Fruit fly (Drosophila melanogaster) whole organism, prepupa: ENCODE results near the gene CG44000.
A peak's percentile ranks its signal among the peaks of the same experiment; 100 is the strongest.

ENCODE experiments used
- CG10631 ChIP-seq: fragments of 200-800 bp; sonication (Bioruptor generic); optimal IDR thresholded peaks from 2 replicates; lab custom pipeline; 2016; ENCODE audit warnings: missing biosample characterization, missing genetic modification characterization
- CG10669 ChIP-seq: fragments of 200-800 bp; sonication (Bioruptor generic); optimal IDR thresholded peaks from 3 replicates; lab custom pipeline; 2018; ENCODE audit warnings: missing biosample characterization, mild to moderate bottlenecking, missing genetic modification characterization, moderate library complexity
- CG11762 ChIP-seq: fragments of 200-800 bp; sonication (Bioruptor generic); optimal IDR thresholded peaks from 3 replicates; lab custom pipeline; 2016; ENCODE audit warnings: missing biosample characterization, missing genetic modification characterization; ENCODE audit not compliant: insufficient read depth
- CG11902 ChIP-seq: fragments of 200-800 bp; sonication (Bioruptor generic); optimal IDR thresholded peaks from 3 replicates; lab custom pipeline; 2016; ENCODE audit warnings: missing biosample characterization, missing genetic modification characterization
- CG15336 ChIP-seq: fragments of 200-800 bp; sonication (Bioruptor generic); IDR thresholded peaks from 2 replicates; pipeline ENCODE4 v1.3.6; 2022; ENCODE audit warnings: missing biosample characterization, missing genetic modification characterization
- CG1621 ChIP-seq: fragments of 200-800 bp; sonication (Bioruptor generic); optimal IDR thresholded peaks from 3 replicates; lab custom pipeline; 2018; ENCODE audit warnings: missing biosample characterization, mild to moderate bottlenecking, missing genetic modification characterization
- CG16779 ChIP-seq: fragments of 200-800 bp; sonication (Bioruptor generic); optimal IDR thresholded peaks from 3 replicates; lab custom pipeline; 2017; ENCODE audit warnings: missing biosample characterization, mild to moderate bottlenecking, missing genetic modification characterization
- CG31627 ChIP-seq: fragments of 200-800 bp; sonication (Bioruptor generic); optimal IDR thresholded peaks from 3 replicates; lab custom pipeline; 2016; ENCODE audit warnings: missing biosample characterization, missing genetic modification characterization
- CG32006 ChIP-seq: fragments of 200-800 bp; sonication (Bioruptor generic); optimal IDR thresholded peaks from 3 replicates; lab custom pipeline; 2017; ENCODE audit warnings: missing biosample characterization, mild to moderate bottlenecking, missing genetic modification characterization
- CG34406 ChIP-seq: fragments of 200-800 bp; sonication (Bioruptor generic); optimal IDR thresholded peaks from 3 replicates; lab custom pipeline; 2016; ENCODE audit warnings: missing biosample characterization, missing genetic modification characterization
- CG3919 ChIP-seq: fragments of 200-800 bp; sonication (Bioruptor generic); optimal IDR thresholded peaks from 3 replicates; lab custom pipeline; 2016; ENCODE audit warnings: missing biosample characterization, missing genetic modification characterization
- CG6163 ChIP-seq: fragments of 200-800 bp; sonication (Bioruptor generic); IDR thresholded peaks from 3 replicates; pipeline ENCODE4 v1.3.6; 2022; ENCODE audit warnings: missing biosample characterization, missing genetic modification characterization
- CG6276 ChIP-seq: fragments of 200-800 bp; sonication (Bioruptor generic); optimal IDR thresholded peaks from 2 replicates; lab custom pipeline; 2017; ENCODE audit warnings: missing biosample characterization, mild to moderate bottlenecking, missing genetic modification characterization
- CG6792 ChIP-seq: fragments of 200-800 bp; sonication (Bioruptor generic); optimal IDR thresholded peaks from 3 replicates; lab custom pipeline; 2016; ENCODE audit warnings: missing biosample characterization, missing genetic modification characterization
- CG6854 ChIP-seq: fragments of 200-800 bp; sonication (Bioruptor generic); optimal IDR thresholded peaks from 2 replicates; lab custom pipeline; 2017; ENCODE audit warnings: missing biosample characterization, mild to moderate bottlenecking, missing genetic modification characterization
- CG7368 ChIP-seq: fragments of 200-800 bp; sonication (Bioruptor generic); optimal IDR thresholded peaks from 3 replicates; lab custom pipeline; 2016; ENCODE audit warnings: missing biosample characterization, missing genetic modification characterization
- CG8632 ChIP-seq: fragments of 200-800 bp; sonication (Bioruptor generic); optimal IDR thresholded peaks from 3 replicates; lab custom pipeline; 2016; ENCODE audit warnings: missing biosample characterization, missing genetic modification characterization
- Eip75B ChIP-seq: fragments of 200-800 bp; sonication (Bioruptor generic); optimal IDR thresholded peaks from 3 replicates; lab custom pipeline; 2016; ENCODE audit warnings: missing biosample characterization, missing genetic modification characterization
- Eip78C ChIP-seq: fragments of 200-800 bp; sonication (Bioruptor generic); peaks from one replicate; lab custom pipeline; 2016; ENCODE audit warnings: missing biosample characterization, missing genetic modification characterization
- Ets96B ChIP-seq: fragments of 200-800 bp; optimal IDR thresholded peaks from 2 replicates; lab custom pipeline; 2019; ENCODE audit warnings: missing biosample characterization, mild to moderate bottlenecking, missing genetic modification characterization, moderate library complexity
- Gug ChIP-seq: fragments of 200-800 bp; sonication (Bioruptor generic); IDR thresholded peaks from 2 replicates; pipeline ENCODE4 v1.3.6; 2022; ENCODE audit warnings: missing biosample characterization, missing genetic modification characterization
- Hr39 ChIP-seq: fragments of 200-800 bp; sonication (Bioruptor generic); optimal IDR thresholded peaks from 2 replicates; lab custom pipeline; 2016; ENCODE audit warnings: missing biosample characterization, missing genetic modification characterization
- Hr4 ChIP-seq: fragments of 200-800 bp; sonication (Bioruptor generic); optimal IDR thresholded peaks from 3 replicates; lab custom pipeline; 2016; ENCODE audit warnings: missing biosample characterization, missing genetic modification characterization
- Lpt ChIP-seq: fragments of 200-800 bp; sonication (Bioruptor generic); optimal IDR thresholded peaks from 3 replicates; lab custom pipeline; 2016; ENCODE audit warnings: missing biosample characterization, missing genetic modification characterization
- Met ChIP-seq: fragments of 200-800 bp; sonication (Bioruptor generic); optimal IDR thresholded peaks from 3 replicates; lab custom pipeline; 2016; ENCODE audit warnings: missing biosample characterization, missing genetic modification characterization
- OdsH ChIP-seq: fragments of 200-800 bp; sonication (Bioruptor generic); optimal IDR thresholded peaks from 3 replicates; lab custom pipeline; 2016; ENCODE audit warnings: missing biosample characterization, missing genetic modification characterization
- Smox ChIP-seq: fragments of 200-800 bp; sonication (Bioruptor generic); optimal IDR thresholded peaks from 3 replicates; lab custom pipeline; 2016; ENCODE audit warnings: missing biosample characterization, missing genetic modification characterization
- Sox102F ChIP-seq: fragments of 200-800 bp; sonication (Bioruptor generic); optimal IDR thresholded peaks from 2 replicates; lab custom pipeline; 2016; ENCODE audit warnings: missing biosample characterization, mild to moderate bottlenecking, missing genetic modification characterization
- Sox14 ChIP-seq: fragments of 200-800 bp; sonication (Bioruptor generic); optimal IDR thresholded peaks from 3 replicates; lab custom pipeline; 2016; ENCODE audit warnings: missing biosample characterization, missing genetic modification characterization
- Sox15 ChIP-seq: fragments of 200-800 bp; sonication (Bioruptor generic); optimal IDR thresholded peaks from 3 replicates; lab custom pipeline; 2016; ENCODE audit warnings: missing biosample characterization, missing genetic modification characterization
- acj6 ChIP-seq: fragments of 200-800 bp; sonication (Bioruptor generic); optimal IDR thresholded peaks from 3 replicates; lab custom pipeline; 2016; ENCODE audit warnings: missing biosample characterization, missing genetic modification characterization
- dsx ChIP-seq: fragments of 200-800 bp; optimal IDR thresholded peaks from 3 replicates; lab custom pipeline; 2019; ENCODE audit warnings: missing biosample characterization, mild to moderate bottlenecking, missing genetic modification characterization, moderate library complexity; ENCODE audit not compliant: poor library complexity, severe bottlenecking
- esn ChIP-seq: fragments of 200-800 bp; sonication (Bioruptor generic); optimal IDR thresholded peaks from 2 replicates; lab custom pipeline; 2016; ENCODE audit warnings: missing biosample characterization, mild to moderate bottlenecking, missing genetic modification characterization, moderate library complexity
- fd59A ChIP-seq: fragments of 200-800 bp; sonication (Bioruptor generic); optimal IDR thresholded peaks from 2 replicates; lab custom pipeline; 2017; ENCODE audit warnings: missing biosample characterization, mild to moderate bottlenecking, missing genetic modification characterization, missing genetic modification reagents
- fd85E ChIP-seq: fragments of 200-800 bp; sonication (Bioruptor generic); optimal IDR thresholded peaks from 3 replicates; lab custom pipeline; 2016; ENCODE audit warnings: missing biosample characterization, missing genetic modification characterization
- fkh ChIP-seq: fragments of 200-800 bp; sonication (Bioruptor generic); optimal IDR thresholded peaks from 3 replicates; lab custom pipeline; 2017; ENCODE audit warnings: missing biosample characterization, mild to moderate bottlenecking, missing genetic modification characterization, moderate library complexity
- lz ChIP-seq: fragments of 200-800 bp; sonication (Bioruptor generic); optimal IDR thresholded peaks from 3 replicates; lab custom pipeline; 2016; ENCODE audit warnings: missing biosample characterization, missing genetic modification characterization
- net ChIP-seq: fragments of 200-800 bp; sonication (Bioruptor generic); optimal IDR thresholded peaks from 3 replicates; lab custom pipeline; 2016; ENCODE audit warnings: missing biosample characterization, missing genetic modification characterization
- svp ChIP-seq: fragments of 200-800 bp; sonication (Bioruptor generic); peaks from one replicate; lab custom pipeline; 2016; ENCODE audit warnings: missing biosample characterization, missing genetic modification characterization
- vri ChIP-seq: fragments of 200-800 bp; sonication (Bioruptor generic); optimal IDR thresholded peaks from 3 replicates; lab custom pipeline; 2016; ENCODE audit warnings: missing biosample characterization, mild to moderate bottlenecking, missing genetic modification characterization

The CG44000 gene

dm6 chr2L:5044892-5045619, 2.0 kb downstream of the CG44000 start (continued):
- TF ChIP-seq CG11902 (GFP tag; lab: Kevin White, UChicago) (peak; percentile 20), Eip78C (peak; percentile 78), vri (peak; percentile 97), Hr39 (peak; percentile 37), Eip75B (GFP tag; lab: Kevin White, UChicago) (peak; percentile 43), Hr4 (GFP tag; lab: Kevin White, UChicago) (peak; percentile 63), CG34406 (GFP tag; lab: Kevin White, UChicago) (peak; percentile 11), fd85E (peak; percentile 14), Smox (GFP tag; lab: Kevin White, UChicago) (peak; percentile 46), Sox14 (GFP tag; lab: Kevin White, UChicago) (peak; percentile 66)

dm6 chr2L:5046261-5046660, 3.2 kb downstream of the CG44000 start:
- TF ChIP-seq CG15336 (GFP tag; lab: Robert Waterston, UW), result no peak
- TF ChIP-seq Eip78C, result peak; percentile 32
- no peak for TF ChIP-seq CG1621 (tag; lab: Kevin White, UChicago)

DNA sequence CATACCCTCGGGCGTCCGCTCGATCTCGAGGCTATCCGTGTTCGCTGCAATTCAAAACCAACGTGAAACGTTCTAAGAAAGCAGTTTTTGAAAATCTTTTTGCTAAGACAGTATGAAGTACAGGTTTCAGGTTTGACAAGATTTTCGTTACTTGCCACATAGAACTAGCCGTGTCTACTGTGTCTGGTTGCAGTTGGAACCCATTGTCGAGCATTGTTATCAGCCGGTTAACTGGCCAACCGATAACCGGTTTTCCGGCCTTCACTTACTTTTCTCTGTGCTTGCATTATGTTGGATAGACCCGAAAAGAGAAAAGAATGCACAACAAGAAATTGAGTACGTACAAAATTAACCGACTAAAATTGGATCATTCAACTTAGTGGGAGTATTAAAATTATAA, 6.9 kb downstream of the CG44000 start:
- peak; percentile 18 for TF ChIP-seq CG6276 (GFP tag; lab: Kevin White, UChicago)
- no peak for TF ChIP-seq Lpt (GFP tag; lab: Kevin White, UChicago)
- TF ChIP-seq CG1621 (tag; lab: Kevin White, UChicago), result peak; percentile 58
- peak; percentile 37 for TF ChIP-seq CG32006 (GFP tag; lab: Kevin White, UChicago)
- TF ChIP-seq, all 60 proteins: peak for 3

DNA sequence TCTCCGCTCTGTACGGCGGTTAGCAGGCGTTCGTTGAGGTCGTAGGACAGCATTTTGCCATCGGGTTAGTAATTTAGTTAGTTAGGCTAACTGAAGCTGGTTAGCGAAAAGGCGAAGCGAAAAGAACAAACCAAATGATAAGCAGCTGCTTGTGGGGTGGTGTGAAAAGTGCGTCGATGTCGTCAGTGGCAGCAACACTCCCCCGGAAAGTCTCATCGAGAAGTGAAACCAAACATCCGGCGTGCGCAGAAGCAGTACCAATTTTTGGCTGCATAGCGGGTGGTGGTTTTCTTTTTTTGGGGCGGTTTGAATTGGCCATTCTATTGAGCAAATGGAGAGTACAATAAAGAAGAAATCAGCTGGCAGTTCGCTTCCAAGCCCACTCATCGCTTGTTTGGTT, 7.8 kb downstream of the CG44000 start, which contains the start of gene CG9121:
Gene CG9121, minus strand, starts transcription at position 238 of the 400 bp plus-strand sequence.
- TF ChIP-seq Eip78C, result peak; percentile 8
- TF ChIP-seq fkh (GFP tag; lab: Kevin White, UChicago), result no peak

dm6 chr2L:5052367-5052914, 9.4 kb downstream of the CG44000 start, which contains the start of gene senju:
TSS of gene senju (plus strand) at chr2L:5052843.
- peak; percentile 58 for TF ChIP-seq CG16779 (tag; lab: Kevin White, UChicago)
- TF ChIP-seq CG3919 (GFP tag; lab: Kevin White, UChicago), result peak; percentile 93
- TF ChIP-seq svp, result peak; percentile 93
- TF ChIP-seq Hr4 (GFP tag; lab: Kevin White, UChicago), result peak; percentile 89
- peak; percentile 75 for TF ChIP-seq CG11762
- peak; percentile 90 for TF ChIP-seq CG6792 (GFP tag; lab: Kevin White, UChicago)
- peak; percentile 72 for TF ChIP-seq CG11902 (GFP tag; lab: Kevin White, UChicago)
- peak; percentile 80 for TF ChIP-seq CG8632 (GFP tag; lab: Kevin White, UChicago)
- peak; percentile 85 for TF ChIP-seq CG10631 (GFP tag; lab: Kevin White, UChicago)
- peak; percentile 79 for TF ChIP-seq CG34406 (GFP tag; lab: Kevin White, UChicago)
- peak; percentile 85 for TF ChIP-seq vri
- peak; percentile 92 for TF ChIP-seq CG6163 (GFP tag; lab: Robert Waterston, UW)
- peak; percentile 87 for TF ChIP-seq Met (GFP tag; lab: Kevin White, UChicago)
- peak; percentile 84 for TF ChIP-seq CG15336 (GFP tag; lab: Robert Waterston, UW)
- TF ChIP-seq fd59A (GFP tag; lab: Kevin White, UChicago), result peak; percentile 57
- peak; percentile 86 for TF ChIP-seq acj6
- TF ChIP-seq dsx (GFP tag; lab: Kevin White, UChicago), result peak; percentile 59
- TF ChIP-seq net (GFP tag; lab: Kevin White, UChicago), result peak; percentile 90
- TF ChIP-seq fkh (GFP tag; lab: Kevin White, UChicago), result peak; percentile 83
- peak; percentile 79 for TF ChIP-seq CG10669 (GFP tag; lab: Kevin White, UChicago)
- TF ChIP-seq Eip75B (GFP tag; lab: Kevin White, UChicago), result peak; percentile 83
- TF ChIP-seq Gug, result peak; percentile 61
- TF ChIP-seq esn, result peak; percentile 92
- peak; percentile 95 for TF ChIP-seq Eip78C
- peak; percentile 77 for TF ChIP-seq CG6854 (GFP tag; lab: Kevin White, UChicago)
- peak; percentile 79 for TF ChIP-seq Lpt (GFP tag; lab: Kevin White, UChicago)
- TF ChIP-seq Sox15, result peak; percentile 73
- peak; percentile 89 for TF ChIP-seq CG31627 (GFP tag; lab: Kevin White, UChicago)
- peak; percentile 88 for TF ChIP-seq OdsH
- TF ChIP-seq Ets96B (tag; lab: Kevin White, UChicago), result peak; percentile 77
- TF ChIP-seq lz, result peak; percentile 89
- TF ChIP-seq CG7368, result peak; percentile 83
- no peak for TF ChIP-seq CG6276 (GFP tag; lab: Kevin White, UChicago)
- TF ChIP-seq Sox102F (GFP tag; lab: Kevin White, UChicago), result peak; percentile 86
